Worm (Caenorhabditis elegans): ENCODE data around the gene srh-250.

The srh-250 gene

ce11 chrII:3893911-3894310 is 15.5 kb downstream of the srh-250 start:
- no peak for TF ChIP-seq unc-62 (GFP tag; optimal IDR thresholded peaks at IDR 0.05)

- TF ChIP-seq unc-62 (GFP tag; optimal IDR thresholded peaks at IDR 0.05): no peak
These were observed 16.3 kb downstream of the srh-250 start, which contains the start of gene F53C3.7 for ce11 chrII:3894755-3895154. Gene F53C3.7 (plus strand): TSS chrII:3895055.

- no peak for TF ChIP-seq unc-62 (GFP tag; optimal IDR thresholded peaks at IDR 0.05)
These were observed 18.5 kb downstream of the srh-250 start for ce11 chrII:3896920-3897319.

ce11 chrII:3897758-3898494 is 19.5 kb downstream of the srh-250 start, which contains the start of gene F53C3.6:
Gene F53C3.6 (plus strand): TSS chrII:3898142.
- no peak for TF ChIP-seq unc-62 (GFP tag; optimal IDR thresholded peaks at IDR 0.05)

ce11 chrII:3901108-3901507 is 22.7 kb downstream of the srh-250 start, which contains the start of gene F53C3.4:
Gene F53C3.4 (plus strand): TSS chrII:3901408.
- no peak for TF ChIP-seq unc-62 (GFP tag; optimal IDR thresholded peaks at IDR 0.05)

ce11 chrII:3902798-3903197 is 24.4 kb downstream of the srh-250 start, which contains the start of gene F53C3.3:
Gene F53C3.3 (plus strand): TSS chrII:3902856.
- TF ChIP-seq unc-62 (GFP tag; optimal IDR thresholded peaks at IDR 0.05): no peak

ce11 chrII:3906615-3907190 is 28.3 kb downstream of the srh-250 start, which contains the start of the genes F53C3.11 and fbxb-103:
Gene F53C3.11 (minus strand): TSS chrII:3906715.
Gene fbxb-103 (plus strand): TSS chrII:3907140.
- no peak for TF ChIP-seq unc-62 (GFP tag; optimal IDR thresholded peaks at IDR 0.05)

ce11 chrII:3908135-3908534 is 29.7 kb downstream of the srh-250 start:
- TF ChIP-seq unc-62 (GFP tag; optimal IDR thresholded peaks at IDR 0.05): no peak

- TF ChIP-seq unc-62 (GFP tag; optimal IDR thresholded peaks at IDR 0.05): no peak
These were observed 30.9 kb downstream of the srh-250 start for ce11 chrII:3909301-3909700.

- TF ChIP-seq unc-62 (GFP tag; optimal IDR thresholded peaks at IDR 0.05): no peak
These were observed 32.3 kb downstream of the srh-250 start, which contains the start of gene bcmo-2 for ce11 chrII:3910737-3911136. Gene bcmo-2 (minus strand): TSS chrII:3910837.

ce11 chrII:3911284-3911683 is 32.9 kb downstream of the srh-250 start:
- no peak for TF ChIP-seq unc-62 (GFP tag; optimal IDR thresholded peaks at IDR 0.05)

ce11 chrII:3911716-3912115 is 33.3 kb downstream of the srh-250 start, which contains the start of gene F53C3.1:
Gene F53C3.1 (plus strand): TSS chrII:3912016.
- no peak for TF ChIP-seq unc-62 (GFP tag; optimal IDR thresholded peaks at IDR 0.05)

ce11 chrII:3913673-3914072 is 35.2 kb downstream of the srh-250 start:
- no peak for TF ChIP-seq unc-62 (GFP tag; optimal IDR thresholded peaks at IDR 0.05)

- TF ChIP-seq unc-62 (GFP tag; optimal IDR thresholded peaks at IDR 0.05): no peak
These were observed 39.7 kb downstream of the srh-250 start for ce11 chrII:3917985-3918633.

- TF ChIP-seq unc-62 (GFP tag; optimal IDR thresholded peaks at IDR 0.05): no peak
These were observed 42.2 kb downstream of the srh-250 start for ce11 chrII:3920611-3921010.

ce11 chrII:3922696-3923095 is 44.3 kb downstream of the srh-250 start:
- TF ChIP-seq unc-62 (GFP tag; optimal IDR thresholded peaks at IDR 0.05): no peak
